Fruit fly (Drosophila melanogaster): Measurements from ENCODE around the gene app.

- no peak for TF ChIP-seq CG13204 (GFP tag; optimal IDR thresholded peaks at IDR 0.05)
- TF ChIP-seq CG15710 (tag; optimal IDR thresholded peaks at IDR 0.05): no peak
- TF ChIP-seq fd96Ca (GFP tag; IDR thresholded peaks at IDR 0.05): no peak
- TF ChIP-seq rn (GFP tag; IDR thresholded peaks at IDR 0.05): no peak
- no peak for TF ChIP-seq CG17806 (tag; optimal IDR thresholded peaks at IDR 0.05)
- no peak for TF ChIP-seq CG10348 (GFP tag; IDR thresholded peaks at IDR 0.05)
- no peak for TF ChIP-seq EcR (GFP tag; optimal IDR thresholded peaks at IDR 0.05)
- TF ChIP-seq Pif1A (GFP tag; optimal IDR thresholded peaks at IDR 0.05): no peak
- no peak for TF ChIP-seq Pif1B (GFP tag; optimal IDR thresholded peaks at IDR 0.05)
- no peak for TF ChIP-seq D1 (tag; optimal IDR thresholded peaks at IDR 0.05)
Observed at dm6 chr3L:12313280-12313679, 46.6 kb upstream of the app start.
